Worm (Caenorhabditis elegans) whole organism, early embryonic: ENCODE measurements around the gene Y58A7A.4.

ENCODE experiments used
- B0310.2 ChIP-seq: sonication (generic microtip); optimal IDR thresholded peaks from 2 replicates; lab custom pipeline; 2016; ENCODE audit warnings: mild to moderate bottlenecking, missing genetic modification characterization, missing compliant biosample characterization
- F13C5.2 ChIP-seq: sonication (generic microtip); optimal IDR thresholded peaks from 2 replicates; lab custom pipeline; 2017; ENCODE audit warnings: mild to moderate bottlenecking, missing genetic modification characterization, inconsistent platforms, missing compliant biosample characterization
- aly-1 ChIP-seq: sonication (generic microtip); optimal IDR thresholded peaks from 2 replicates; lab custom pipeline; 2016; ENCODE audit warnings: missing genetic modification characterization, missing compliant biosample characterization
- ama-1 ChIP-seq: fragments of 150-350 bp; optimal IDR thresholded peaks from 2 replicates; lab custom pipeline; 2014
- ceh-13 ChIP-seq: fragments of 200-800 bp; sonication (Bioruptor generic); optimal IDR thresholded peaks from 2 replicates; lab custom pipeline; 2018; ENCODE audit warnings: mild to moderate bottlenecking, missing genetic modification characterization, missing compliant biosample characterization
- ceh-36 ChIP-seq: sonication (generic microtip); optimal IDR thresholded peaks from 2 replicates; lab custom pipeline; 2016; ENCODE audit warnings: missing genetic modification characterization, inconsistent platforms, missing compliant biosample characterization
- ets-7 ChIP-seq: sonication (generic microtip); optimal IDR thresholded peaks from 2 replicates; lab custom pipeline; 2016; ENCODE audit warnings: missing genotype, missing genetic modification characterization, missing compliant biosample characterization
- flt-1 ChIP-seq: fragments of 200-800 bp; sonication (Bioruptor generic); IDR thresholded peaks from 2 replicates; pipeline ENCODE4 v1.3.6; 2022; ENCODE audit warnings: missing genetic modification characterization, missing compliant biosample characterization
- hmbx-1 ChIP-seq: sonication (generic microtip); optimal IDR thresholded peaks from 2 replicates; lab custom pipeline; 2016; ENCODE audit warnings: mild to moderate bottlenecking, missing genetic modification characterization, missing compliant biosample characterization
- hmg-4 ChIP-seq: fragments of 200-800 bp; sonication (Bioruptor generic); optimal IDR thresholded peaks from 2 replicates; lab custom pipeline; 2018; ENCODE audit warnings: mild to moderate bottlenecking, missing genetic modification characterization, missing compliant biosample characterization
- hnd-1 ChIP-seq: sonication (generic microtip); optimal IDR thresholded peaks from 2 replicates; lab custom pipeline; 2016; ENCODE audit warnings: missing genetic modification characterization, missing compliant biosample characterization
- pes-1 ChIP-seq: fragments of 200-800 bp; sonication (Bioruptor generic); IDR thresholded peaks from 2 replicates; pipeline ENCODE4 v1.3.6; 2022; ENCODE audit warnings: missing genetic modification reagents, missing genetic modification characterization, missing compliant biosample characterization
- scrt-1 ChIP-seq: fragments of 200-800 bp; sonication (Bioruptor generic); IDR thresholded peaks from 2 replicates; pipeline ENCODE4 v1.3.6; 2022; ENCODE audit warnings: missing genetic modification characterization, missing compliant biosample characterization
- sea-1 ChIP-seq: fragments of 200-800 bp; sonication (Bioruptor generic); conservative IDR thresholded peaks from 2 replicates; pipeline ENCODE4 v1.3.6; 2022; ENCODE audit warnings: missing genetic modification characterization, missing compliant biosample characterization
- tbx-11 ChIP-seq: fragments of 200-800 bp; sonication (Bioruptor generic); IDR thresholded peaks from 2 replicates; pipeline ENCODE4 v1.3.6; 2022; ENCODE audit warnings: missing genetic modification characterization, missing compliant biosample characterization
- tbx-37 ChIP-seq: fragments of 200-800 bp; sonication (Bioruptor generic); conservative IDR thresholded peaks from 2 replicates; pipeline ENCODE4 v1.3.6; 2022; ENCODE audit warnings: missing genetic modification reagents, missing genetic modification characterization, missing compliant biosample characterization
- tra-4 ChIP-seq: sonication (generic microtip); optimal IDR thresholded peaks from 2 replicates; lab custom pipeline; 2017; ENCODE audit warnings: missing genetic modification characterization, missing compliant biosample characterization

Y58A7A.4 gene

DNA sequence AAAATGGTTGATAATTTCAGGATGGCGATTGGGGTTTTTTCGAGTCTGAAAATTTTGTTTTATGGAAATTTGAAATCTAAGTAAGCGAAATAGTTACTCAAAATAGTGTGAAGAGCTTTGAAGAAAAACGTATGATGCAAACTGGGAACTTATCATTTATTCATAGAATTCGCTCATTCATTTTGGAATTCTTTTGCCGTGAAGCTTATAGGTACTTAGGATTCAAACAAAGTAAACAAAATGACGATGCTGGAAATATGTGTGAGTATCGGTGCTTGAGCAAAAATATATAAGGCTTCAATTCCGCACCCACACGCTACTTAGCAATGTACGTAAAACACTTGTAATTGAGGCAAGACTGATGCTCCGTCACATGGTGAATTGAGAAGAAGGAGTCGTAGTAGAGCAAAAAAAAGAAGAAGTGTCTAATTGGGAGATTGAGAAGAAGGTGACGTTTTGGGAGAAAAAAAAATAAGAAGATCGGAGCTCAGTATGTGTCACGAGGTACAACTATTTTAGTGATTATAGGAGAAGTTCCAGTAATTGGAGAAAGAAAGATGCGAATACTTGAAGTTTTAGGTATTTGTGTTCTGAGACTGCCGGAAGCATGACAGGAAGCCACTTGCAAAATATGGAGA, 4.8 kb upstream of the Y58A7A.4 start, which contains the start of gene glb-32:
Gene glb-32, minus strand, starts transcription at position 51 of the 638 bp plus-strand sequence.
- TF ChIP-seq F13C5.2 (tag; lab: Kevin White, UChicago) (no peak), aly-1 (tag; lab: Kevin White, UChicago) (no peak), tbx-37 (GFP tag; lab: Robert Waterston, UW) (no peak), tbx-11 (GFP tag; lab: Robert Waterston, UW) (no peak), sea-1 (GFP tag; lab: Robert Waterston, UW) (no peak), ceh-36 (no peak)

DNA sequence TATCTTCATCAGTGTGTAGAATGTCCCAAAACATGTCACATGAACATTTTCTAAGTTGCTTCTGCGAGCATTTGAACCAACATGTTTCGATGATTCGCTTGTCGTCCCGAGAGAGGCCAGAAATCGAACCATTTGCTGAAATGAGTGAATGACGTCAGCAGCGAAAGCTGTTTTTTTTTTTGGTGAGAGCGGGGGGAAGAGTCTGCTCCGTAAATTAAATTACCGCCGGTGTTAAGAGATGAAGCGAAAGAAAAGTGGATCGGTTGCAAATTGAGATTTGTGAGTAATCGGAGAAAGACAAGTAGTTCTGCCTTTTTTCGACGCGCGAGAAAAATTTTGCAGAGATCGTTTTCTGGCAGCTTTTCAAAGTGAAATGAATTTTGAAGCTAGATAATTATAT, 3.5 kb upstream of the Y58A7A.4 start:
- TF ChIP-seq B0310.2 (tag; lab: Kevin White, UChicago) (no peak), ceh-36 (no peak), hmbx-1 (tag; lab: Kevin White, UChicago) (no peak), tra-4 (no peak), F13C5.2 (tag; lab: Kevin White, UChicago) (no peak), pes-1 (no peak), ama-1 (no peak), scrt-1 (GFP tag; lab: Robert Waterston, UW) (no peak), sea-1 (GFP tag; lab: Robert Waterston, UW) (no peak), aly-1 (tag; lab: Kevin White, UChicago) (no peak), ets-7 (tag; lab: Kevin White, UChicago) (no peak), hmg-4 (no peak), tbx-11 (GFP tag; lab: Robert Waterston, UW) (no peak), hnd-1 (tag; lab: Kevin White, UChicago) (no peak), ceh-13 (GFP tag; lab: Kevin White, UChicago) (no peak), flt-1 (GFP tag; lab: Robert Waterston, UW) (no peak), tbx-37 (GFP tag; lab: Robert Waterston, UW) (no peak)

DNA sequence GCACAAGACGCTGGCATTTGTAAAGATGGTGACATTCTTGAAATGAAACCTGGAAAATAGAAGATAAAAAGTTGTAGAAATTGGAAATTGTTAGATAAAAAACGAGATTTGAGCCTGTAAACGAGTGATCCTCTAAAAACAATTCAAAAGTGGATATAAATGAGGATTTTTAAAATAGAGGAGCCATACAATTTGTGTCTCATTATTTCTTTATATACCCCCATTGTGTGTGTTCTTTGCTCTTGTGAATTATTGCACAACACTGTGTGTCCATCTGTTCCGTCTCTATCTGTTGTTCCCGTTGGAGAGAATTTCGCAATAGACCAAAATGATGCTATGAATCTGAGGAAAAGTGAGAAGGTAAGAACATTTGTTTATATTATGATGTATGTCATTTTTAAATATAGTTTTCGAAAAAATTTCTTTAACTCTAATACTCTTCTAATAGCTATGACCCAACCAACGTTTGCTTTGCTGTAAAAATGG, 2.2 kb upstream of the Y58A7A.4 start, which contains the start of gene Y58A7A.5:
Gene Y58A7A.5, minus strand, starts transcription at position 51 of the 486 bp plus-strand sequence.
- TF ChIP-seq tbx-11 (GFP tag; lab: Robert Waterston, UW) (no peak), scrt-1 (GFP tag; lab: Robert Waterston, UW) (no peak), ama-1 (no peak), pes-1 (no peak), tbx-37 (GFP tag; lab: Robert Waterston, UW) (no peak), aly-1 (tag; lab: Kevin White, UChicago) (no peak)

DNA sequence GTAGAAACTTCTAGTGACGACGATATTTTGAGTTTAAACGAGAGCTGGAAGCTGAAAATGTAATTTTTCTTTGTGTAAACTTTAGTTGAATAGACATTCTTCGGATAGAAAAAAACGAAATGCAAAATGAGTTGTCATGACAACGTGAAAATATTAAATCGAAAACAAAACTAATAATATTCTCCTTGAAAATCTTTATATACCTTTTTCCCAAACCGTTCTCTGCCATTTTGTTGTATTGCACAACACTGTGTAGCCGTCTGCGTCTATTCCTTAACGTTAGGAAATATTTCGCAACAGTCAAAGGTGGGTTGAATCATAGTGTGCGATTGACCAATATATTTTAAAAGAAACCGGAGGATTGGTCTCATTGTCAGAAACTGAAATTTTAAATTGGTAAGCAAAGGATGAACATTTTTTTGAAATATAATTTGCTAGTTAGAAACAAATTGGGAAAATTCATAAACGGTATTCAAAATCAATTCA, 3.9 kb downstream of the Y58A7A.4 start, which contains the start of gene Y58A7A.3:
Gene Y58A7A.3, minus strand, starts transcription at position 51 of the 486 bp plus-strand sequence.
- TF ChIP-seq tbx-37 (GFP tag; lab: Robert Waterston, UW) (no peak), ceh-13 (GFP tag; lab: Kevin White, UChicago) (no peak), tra-4 (no peak), sea-1 (GFP tag; lab: Robert Waterston, UW) (no peak), B0310.2 (tag; lab: Kevin White, UChicago) (no peak), scrt-1 (GFP tag; lab: Robert Waterston, UW) (no peak), ama-1 (no peak), hmbx-1 (tag; lab: Kevin White, UChicago) (no peak), hmg-4 (no peak), ceh-36 (no peak), hnd-1 (tag; lab: Kevin White, UChicago) (no peak), pes-1 (no peak), tbx-11 (GFP tag; lab: Robert Waterston, UW) (no peak), ets-7 (tag; lab: Kevin White, UChicago) (no peak), F13C5.2 (tag; lab: Kevin White, UChicago) (no peak), flt-1 (GFP tag; lab: Robert Waterston, UW) (no peak), aly-1 (tag; lab: Kevin White, UChicago) (no peak)

DNA sequence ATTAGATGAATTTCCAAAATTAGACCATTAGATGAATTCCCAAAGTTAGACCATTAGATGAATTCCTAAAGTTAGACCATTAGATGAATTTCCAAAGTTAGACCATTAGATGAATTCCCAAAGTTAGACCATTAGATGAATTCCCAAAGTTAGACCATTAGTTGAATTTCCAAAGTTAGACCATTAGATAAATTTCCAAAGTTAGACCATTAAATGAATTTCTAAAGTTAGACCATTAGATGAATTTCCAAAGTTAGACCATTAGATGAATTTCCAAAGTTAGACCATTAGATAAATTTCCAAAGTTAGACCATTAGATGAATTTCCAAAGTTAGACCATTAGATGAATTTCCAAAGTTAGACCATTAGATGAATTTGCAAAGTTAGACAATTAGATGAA, 9.5 kb downstream of the Y58A7A.4 start:
- TF ChIP-seq sea-1 (GFP tag; lab: Robert Waterston, UW): peak; percentile 83
- peak; percentile 88 for TF ChIP-seq tbx-11 (GFP tag; lab: Robert Waterston, UW)
- peak; percentile 81 for TF ChIP-seq tbx-37 (GFP tag; lab: Robert Waterston, UW)

DNA sequence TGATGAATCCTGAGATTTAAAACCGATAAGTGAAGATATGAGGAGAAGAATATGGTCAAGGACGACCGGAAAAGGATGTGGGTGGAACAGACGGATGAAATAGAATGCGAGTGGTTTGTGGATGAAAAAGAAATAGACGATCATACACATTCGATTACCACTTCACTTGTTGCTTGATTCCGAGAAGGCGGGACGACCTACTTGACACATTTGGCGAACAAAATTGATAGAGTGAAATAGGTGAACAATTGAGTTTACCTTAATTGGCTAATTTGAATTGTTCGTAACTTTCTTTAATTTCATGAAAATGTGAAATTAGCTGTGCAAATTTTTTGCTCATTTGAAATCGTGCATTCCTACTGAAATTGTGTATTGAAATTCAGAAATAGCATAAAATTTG, 12.7 kb downstream of the Y58A7A.4 start, which contains the start of gene Y58A7A.2:
Gene Y58A7A.2, minus strand, starts transcription at position 101 of the 400 bp plus-strand sequence.
- TF ChIP-seq hmg-4 (no peak), scrt-1 (GFP tag; lab: Robert Waterston, UW) (no peak), F13C5.2 (tag; lab: Kevin White, UChicago) (no peak), tra-4 (no peak), ceh-36 (no peak), ama-1 (no peak), B0310.2 (tag; lab: Kevin White, UChicago) (no peak), flt-1 (GFP tag; lab: Robert Waterston, UW) (no peak), tbx-11 (GFP tag; lab: Robert Waterston, UW) (no peak), hmbx-1 (tag; lab: Kevin White, UChicago) (no peak), ceh-13 (GFP tag; lab: Kevin White, UChicago) (no peak), aly-1 (tag; lab: Kevin White, UChicago) (no peak), sea-1 (GFP tag; lab: Robert Waterston, UW) (no peak), tbx-37 (GFP tag; lab: Robert Waterston, UW) (no peak), ets-7 (tag; lab: Kevin White, UChicago) (no peak), pes-1 (no peak), hnd-1 (tag; lab: Kevin White, UChicago) (no peak)

DNA sequence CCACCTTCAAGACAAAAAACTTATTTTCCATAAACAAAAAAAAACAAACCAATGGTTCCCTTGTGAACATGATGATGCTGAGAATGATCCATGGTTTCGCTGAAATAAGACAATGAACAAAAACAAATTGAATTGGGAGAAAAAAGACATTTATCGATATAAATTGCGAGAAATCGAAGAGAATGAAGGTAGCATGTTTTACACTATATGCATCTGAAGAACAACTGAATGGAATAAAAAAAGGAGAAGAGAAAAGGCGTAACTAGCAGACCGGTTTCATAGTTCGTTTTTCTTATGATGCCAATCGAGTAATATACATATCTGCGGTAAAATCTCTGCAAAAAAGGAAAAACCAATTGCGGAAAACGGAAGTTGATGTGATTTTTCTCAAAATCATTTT, 15.4 kb downstream of the Y58A7A.4 start, which contains the start of gene Y58A7A.1:
Gene Y58A7A.1, minus strand, starts transcription at position 101 of the 400 bp plus-strand sequence.
- no peak for TF ChIP-seq hmbx-1 (tag; lab: Kevin White, UChicago)
- TF ChIP-seq pes-1: no peak
- no peak for TF ChIP-seq ceh-13 (GFP tag; lab: Kevin White, UChicago)
- no peak for TF ChIP-seq hnd-1 (tag; lab: Kevin White, UChicago)
- TF ChIP-seq F13C5.2 (tag; lab: Kevin White, UChicago): no peak
